Worm (Caenorhabditis elegans) whole organism, L2 larva: ENCODE measurements around the gene efr-3.

Source experiments
- C34F6.9 ChIP-seq: fragments of 150-350 bp; optimal IDR thresholded peaks from 2 replicates; lab custom pipeline; 2014; ENCODE audit warnings: missing biosample characterization, missing genetic modification characterization
- F13H6.1 ChIP-seq: sonication (generic microtip); optimal IDR thresholded peaks from 2 replicates; lab custom pipeline; 2016; ENCODE audit warnings: missing genetic modification characterization, missing compliant biosample characterization
- R02D3.7 ChIP-seq: fragments of 150-350 bp; optimal IDR thresholded peaks from 2 replicates; lab custom pipeline; 2014; ENCODE audit warnings: missing biosample characterization, missing genetic modification characterization
- Y55F3AM.14 ChIP-seq: fragments of 200-800 bp; sonication (Bioruptor generic); optimal IDR thresholded peaks from 2 replicates; lab custom pipeline; 2018; ENCODE audit warnings: mild to moderate bottlenecking, missing genetic modification characterization, missing compliant biosample characterization
- ZK546.5 ChIP-seq: sonication (generic microtip); optimal IDR thresholded peaks from 2 replicates; lab custom pipeline; 2017; ENCODE audit warnings: missing biosample characterization, missing genetic modification characterization
- alr-1 ChIP-seq: fragments of 150-350 bp; optimal IDR thresholded peaks from 2 replicates; lab custom pipeline; 2014; ENCODE audit warnings: missing biosample characterization, missing genetic modification characterization
- ceh-82 ChIP-seq: fragments of 150-350 bp; optimal IDR thresholded peaks from 2 replicates; lab custom pipeline; 2014; ENCODE audit warnings: missing biosample characterization, missing genetic modification characterization
- crh-2 ChIP-seq: sonication (generic microtip); optimal IDR thresholded peaks from 2 replicates; lab custom pipeline; 2017; ENCODE audit warnings: missing biosample characterization, missing genetic modification characterization
- dmd-4 ChIP-seq: sonication (generic microtip); optimal IDR thresholded peaks from 2 replicates; lab custom pipeline; 2017; ENCODE audit warnings: missing biosample characterization, missing genetic modification characterization
- elt-1 ChIP-seq: fragments of 150-350 bp; optimal IDR thresholded peaks from 2 replicates; lab custom pipeline; 2014; ENCODE audit warnings: missing biosample characterization, missing genetic modification characterization
- elt-3 ChIP-seq: sonication (generic microtip); optimal IDR thresholded peaks from 2 replicates; lab custom pipeline; 2017; ENCODE audit warnings: missing biosample characterization, missing genetic modification characterization
- fos-1 ChIP-seq: fragments of 150-350 bp; optimal IDR thresholded peaks from 2 replicates; lab custom pipeline; 2014; ENCODE audit warnings: missing biosample characterization, missing genetic modification characterization
- gmeb-1 ChIP-seq: fragments of 150-350 bp; optimal IDR thresholded peaks from 2 replicates; lab custom pipeline; 2014; ENCODE audit warnings: missing biosample characterization, missing genetic modification characterization
- lin-11 ChIP-seq: fragments of 150-350 bp; sonication (generic microtip); optimal IDR thresholded peaks from 2 replicates; lab custom pipeline; 2014; ENCODE audit warnings: missing biosample characterization, missing genetic modification characterization, inconsistent platforms, mixed read lengths
- lin-13 ChIP-seq: fragments of 150-350 bp; optimal IDR thresholded peaks from 2 replicates; lab custom pipeline; 2014; ENCODE audit warnings: missing biosample characterization, missing genetic modification reagents, missing genetic modification characterization
- lsy-2 ChIP-seq, 2 experiments: fragments of 150-350 bp in 1 of 2; sonication (generic microtip) in 1 of 2; optimal IDR thresholded peaks; 2 replicates each; lab custom pipeline; 2014 to 2017; ENCODE audit warnings: missing biosample characterization in 2 of 2, missing genetic modification characterization in 2 of 2
- mbf-1 ChIP-seq: sonication (generic microtip); optimal IDR thresholded peaks from 2 replicates; lab custom pipeline; 2017; ENCODE audit warnings: missing biosample characterization, missing genetic modification characterization
- nhr-10 ChIP-seq: sonication (generic microtip); optimal IDR thresholded peaks from 2 replicates; lab custom pipeline; 2017; ENCODE audit warnings: missing biosample characterization, missing genetic modification characterization
- nhr-12 ChIP-seq: fragments of 150-350 bp; optimal IDR thresholded peaks from 2 replicates; lab custom pipeline; 2014; ENCODE audit warnings: missing biosample characterization, missing genetic modification characterization
- nhr-23 ChIP-seq: fragments of 150-350 bp; optimal IDR thresholded peaks from 2 replicates; lab custom pipeline; 2014; ENCODE audit warnings: missing biosample characterization, missing genetic modification reagents, missing genetic modification characterization
- nhr-25 ChIP-seq: fragments of 150-350 bp; sonication (generic microtip); optimal IDR thresholded peaks from 3 replicates; lab custom pipeline; 2014; ENCODE audit warnings: missing biosample characterization, missing genetic modification characterization
- nhr-6 ChIP-seq: fragments of 150-350 bp; optimal IDR thresholded peaks from 2 replicates; lab custom pipeline; 2014; ENCODE audit warnings: missing biosample characterization, missing genetic modification characterization
- nhr-77 ChIP-seq: fragments of 150-350 bp; optimal IDR thresholded peaks from 2 replicates; lab custom pipeline; 2014; ENCODE audit warnings: missing biosample characterization, missing genetic modification characterization
- peb-1 ChIP-seq: fragments of 150-350 bp; optimal IDR thresholded peaks from 2 replicates; lab custom pipeline; 2014; ENCODE audit warnings: missing biosample characterization, missing genetic modification characterization
- sem-4 ChIP-seq: fragments of 150-350 bp; optimal IDR thresholded peaks from 2 replicates; lab custom pipeline; 2014; ENCODE audit warnings: missing biosample characterization, missing genetic modification reagents, missing genetic modification characterization
- skn-1 ChIP-seq: sonication (generic microtip); optimal IDR thresholded peaks from 2 replicates; lab custom pipeline; 2017; ENCODE audit warnings: missing biosample characterization, missing genetic modification characterization
- sma-3 ChIP-seq: sonication (generic microtip); optimal IDR thresholded peaks from 2 replicates; lab custom pipeline; 2016; ENCODE audit warnings: missing genetic modification reagents, missing genetic modification characterization, missing compliant biosample characterization
- sma-9 ChIP-seq, 2 experiments: fragments of 150-350 bp in 1 of 2; sonication (generic microtip) in 1 of 2; optimal IDR thresholded peaks; 2 replicates each; lab custom pipeline; 2014 to 2016; ENCODE audit warnings: missing genetic modification characterization in 2 of 2, mild to moderate bottlenecking in 1 of 2, missing biosample characterization in 1 of 2, missing compliant biosample characterization in 1 of 2, missing genetic modification reagents in 1 of 2, moderate library complexity in 1 of 2
- unc-55 ChIP-seq: fragments of 150-350 bp; sonication (generic microtip); optimal IDR thresholded peaks from 3 replicates; lab custom pipeline; 2014; ENCODE audit warnings: missing biosample characterization, missing genetic modification reagents, missing genetic modification characterization
- unc-62 ChIP-seq: fragments of 150-350 bp; optimal IDR thresholded peaks from 2 replicates; lab custom pipeline; 2014; ENCODE audit warnings: missing biosample characterization, missing genetic modification reagents, missing genetic modification characterization
- zag-1 ChIP-seq: fragments of 150-350 bp; optimal IDR thresholded peaks from 2 replicates; lab custom pipeline; 2014; ENCODE audit warnings: missing biosample characterization, missing genetic modification characterization
- ztf-4 ChIP-seq: fragments of 150-350 bp; optimal IDR thresholded peaks from 2 replicates; lab custom pipeline; 2014; ENCODE audit warnings: missing biosample characterization, missing genetic modification characterization

The efr-3 gene

DNA sequence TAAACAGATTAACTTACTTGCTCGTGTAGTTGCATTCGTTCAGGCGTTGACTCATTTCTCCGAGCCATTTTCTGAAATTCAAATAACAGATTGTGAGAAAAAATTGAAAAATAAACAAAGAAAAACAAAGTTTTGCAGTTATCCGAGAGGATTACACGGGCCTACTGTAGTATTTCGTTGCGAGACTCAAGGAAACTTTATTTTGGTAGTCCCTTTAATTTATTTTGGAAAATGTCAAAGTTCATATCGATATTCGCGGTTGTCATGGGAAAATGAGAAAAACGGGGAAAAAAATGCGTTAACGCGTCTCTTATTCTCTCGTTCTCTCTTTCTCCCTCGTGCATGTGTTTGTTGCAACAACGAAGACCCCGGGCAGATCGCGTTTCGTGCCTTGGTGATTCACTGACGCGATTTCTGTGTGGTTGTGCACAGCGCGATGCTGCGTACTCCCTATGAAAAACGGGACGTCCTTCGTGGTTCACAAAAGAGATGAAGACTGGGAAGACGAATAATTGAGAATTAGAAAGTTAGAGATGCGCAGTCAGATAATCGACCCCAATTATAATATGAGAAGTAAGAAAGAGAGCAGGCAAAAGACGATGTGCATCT is 10.4 kb upstream of the efr-3 start, which contains the start of gene set-4 (continued):
- TF ChIP-seq R02D3.7 (tag; lab: Kevin White, UChicago) (peak; percentile 50), dmd-4 (tag; lab: Kevin White, UChicago) (no peak), nhr-77 (tag; lab: Kevin White, UChicago) (peak; percentile 68), zag-1 (tag; lab: Kevin White, UChicago) (peak; percentile 72), unc-55 (GFP tag; lab: Kevin White, UChicago) (peak; percentile 96), F13H6.1 (peak; percentile 92), nhr-12 (tag; lab: Kevin White, UChicago) (no peak), unc-62 (peak; percentile 59), peb-1 (tag; lab: Kevin White, UChicago) (no peak), nhr-6 (tag; lab: Kevin White, UChicago) (peak; percentile 85), ceh-82 (tag; lab: Kevin White, UChicago) (peak; percentile 68)

DNA sequence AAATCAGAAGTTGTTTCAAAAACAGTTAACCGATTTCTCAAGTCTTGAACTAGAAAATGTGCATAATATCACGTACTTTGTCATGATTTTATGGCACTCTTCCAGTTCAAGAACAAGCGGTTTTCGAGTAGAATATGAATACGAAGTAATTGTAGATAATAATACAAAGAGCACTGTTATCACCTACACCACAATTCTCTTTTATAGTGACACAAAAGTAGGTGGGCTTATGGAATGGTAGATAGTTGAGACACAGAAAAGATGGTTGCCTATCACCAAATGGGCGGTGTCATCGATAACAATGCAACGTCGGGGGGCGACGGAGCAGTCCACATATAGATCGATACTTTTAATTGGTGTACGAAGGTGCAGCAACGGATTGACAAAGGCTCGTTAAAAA is 7.7 kb upstream of the efr-3 start:
- TF ChIP-seq skn-1 (tag; lab: Kevin White, UChicago), result peak; percentile 33
- TF ChIP-seq nhr-10 (tag; lab: Kevin White, UChicago), result no peak
- no peak for TF ChIP-seq R02D3.7 (tag; lab: Kevin White, UChicago)
- no peak for TF ChIP-seq nhr-23 (tag; lab: Kevin White, UChicago)
- TF ChIP-seq mbf-1 (tag; lab: Kevin White, UChicago), result no peak
- TF ChIP-seq sma-9 (GFP tag; optimal IDR thresholded peaks at IDR 0.05; lab: Kevin White, UChicago), result peak; percentile 17
- TF ChIP-seq sma-9 (tag; optimal IDR thresholded peaks at IDR 0.05; lab: Kevin White, UChicago), result no peak
- TF ChIP-seq gmeb-1 (tag; lab: Kevin White, UChicago), result peak; percentile 43
- TF ChIP-seq lin-13 (GFP tag; lab: Kevin White, UChicago), result no peak
- peak; percentile 95 for TF ChIP-seq fos-1 (tag; lab: Kevin White, UChicago)
- TF ChIP-seq C34F6.9 (tag; lab: Kevin White, UChicago), result no peak
- TF ChIP-seq alr-1 (tag; lab: Kevin White, UChicago), result no peak
- no peak for TF ChIP-seq peb-1 (tag; lab: Kevin White, UChicago)
- no peak for TF ChIP-seq ceh-82 (tag; lab: Kevin White, UChicago)
- no peak for TF ChIP-seq ZK546.5
- TF ChIP-seq crh-2, result peak; percentile 43
- TF ChIP-seq sem-4 (tag; lab: Kevin White, UChicago), result no peak
- TF ChIP-seq, all 48 proteins: peak for 5

DNA sequence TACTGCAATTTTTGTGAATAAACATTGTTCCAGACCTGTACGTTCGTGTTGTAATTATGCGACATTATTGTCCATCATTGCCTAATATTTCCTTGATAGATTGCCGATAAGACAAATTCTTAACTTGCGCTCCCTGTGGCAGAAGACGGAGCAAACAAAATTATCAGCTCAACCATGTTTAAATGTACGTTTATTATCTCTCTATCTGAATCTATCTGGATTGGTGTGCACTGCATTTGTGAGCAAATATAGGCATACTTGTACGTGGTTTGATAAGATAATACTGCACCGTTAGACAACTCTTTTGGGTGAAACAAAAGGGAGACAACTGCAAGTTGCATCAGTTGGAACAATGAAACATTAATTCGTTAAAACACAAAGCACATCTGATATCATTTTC is 6.4 kb upstream of the efr-3 start:
- peak; percentile 70 for TF ChIP-seq crh-2
- no peak for TF ChIP-seq elt-3
- peak; percentile 91 for TF ChIP-seq fos-1 (tag; lab: Kevin White, UChicago)
- TF ChIP-seq lin-13 (GFP tag; lab: Kevin White, UChicago), result no peak
- peak; percentile 67 for TF ChIP-seq sma-9 (GFP tag; optimal IDR thresholded peaks at IDR 0.05; lab: Kevin White, UChicago)
- TF ChIP-seq sma-9 (tag; optimal IDR thresholded peaks at IDR 0.05; lab: Kevin White, UChicago), result no peak
- TF ChIP-seq R02D3.7 (tag; lab: Kevin White, UChicago), result no peak
- peak; percentile 5 for TF ChIP-seq sma-3 (GFP tag; lab: Kevin White, UChicago)
- TF ChIP-seq F13H6.1, result peak; percentile 57
- peak; percentile 24 for TF ChIP-seq gmeb-1 (tag; lab: Kevin White, UChicago)
- TF ChIP-seq, all 48 proteins: peak for 6

DNA sequence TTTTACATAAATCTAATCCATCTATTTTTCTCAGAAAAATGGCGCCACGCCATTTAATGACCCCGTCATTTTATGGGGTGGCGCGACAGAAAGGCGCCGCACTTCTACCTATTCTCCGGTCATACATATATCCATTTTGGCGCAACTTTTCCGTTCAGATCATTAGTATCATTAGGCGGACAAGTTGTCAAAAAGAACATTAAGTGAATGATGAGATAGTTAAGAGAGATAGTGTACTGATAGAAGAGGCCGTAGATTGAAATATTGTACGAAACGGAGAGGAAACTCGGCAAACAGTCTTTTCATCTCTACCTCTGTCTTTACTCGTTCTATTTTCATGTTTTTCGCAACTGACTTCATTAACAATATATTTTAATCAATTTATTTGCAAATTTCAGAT is 3.1 kb upstream of the efr-3 start, which contains the start of gene sma-6:
sma-6 (plus strand) TSS at position 399 of the 400 bp plus-strand sequence.
- TF ChIP-seq nhr-25 (tag; lab: Kevin White, UChicago) (no peak), sma-3 (GFP tag; lab: Kevin White, UChicago) (peak; percentile 50), fos-1 (tag; lab: Kevin White, UChicago) (peak; percentile 32)

DNA sequence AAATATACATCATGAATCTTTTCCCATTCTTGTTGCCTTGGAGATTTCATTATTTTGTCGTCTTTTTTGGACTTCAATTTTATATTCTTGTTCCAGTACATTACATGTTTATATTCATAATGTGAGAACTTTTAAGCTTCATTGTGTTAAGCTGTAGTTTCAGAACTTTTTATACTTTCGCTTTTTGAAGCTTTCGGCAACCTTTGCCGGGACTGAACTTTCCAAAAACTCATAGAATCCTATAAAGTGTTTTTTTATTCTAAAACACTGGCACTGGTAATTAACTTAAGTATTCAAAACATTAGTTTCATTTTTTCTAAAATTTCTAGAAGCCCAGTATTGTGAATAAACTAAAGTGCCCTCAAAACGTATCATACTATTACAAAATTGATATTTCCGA is 2.0 kb upstream of the efr-3 start, which contains the start of gene C32D5.4:
C32D5.4 (minus strand) TSS at position 101 of the 400 bp plus-strand sequence.
- no peak for TF ChIP-seq Y55F3AM.14 (GFP tag; lab: Kevin White, UChicago)
- no peak for TF ChIP-seq C34F6.9 (tag; lab: Kevin White, UChicago)
- no peak for TF ChIP-seq crh-2
- TF ChIP-seq elt-1 (tag; lab: Kevin White, UChicago), result no peak
- no peak for TF ChIP-seq ceh-82 (tag; lab: Kevin White, UChicago)
- no peak for TF ChIP-seq R02D3.7 (tag; lab: Kevin White, UChicago)
- TF ChIP-seq, all 48 proteins: peak for 0

DNA sequence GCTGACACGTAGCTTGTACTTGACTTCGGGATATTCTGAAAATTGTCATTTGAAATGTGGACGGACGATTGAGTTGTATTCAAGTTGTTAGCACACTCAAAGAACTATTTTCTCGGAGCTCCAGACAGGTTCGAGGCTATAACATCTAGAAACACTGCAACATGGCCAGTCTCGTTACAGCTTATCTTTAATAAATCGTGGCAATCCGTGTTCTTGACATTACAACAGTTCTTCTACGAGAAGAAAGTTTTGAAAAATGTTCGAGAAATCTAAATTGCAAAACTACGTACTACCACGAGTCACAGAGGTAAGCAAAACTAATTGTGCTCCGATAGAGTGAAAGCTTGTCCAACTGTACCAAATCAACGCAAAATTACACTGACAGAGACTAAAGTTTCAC is 1.1 kb upstream of the efr-3 start:
- TF ChIP-seq unc-55 (GFP tag; lab: Kevin White, UChicago), result no peak
- no peak for TF ChIP-seq lin-11
- TF ChIP-seq ZK546.5, result no peak
- TF ChIP-seq dmd-4 (tag; lab: Kevin White, UChicago), result no peak
- no peak for TF ChIP-seq elt-1 (tag; lab: Kevin White, UChicago)
- no peak for TF ChIP-seq C34F6.9 (tag; lab: Kevin White, UChicago)
- no peak for TF ChIP-seq nhr-23 (tag; lab: Kevin White, UChicago)
- no peak for TF ChIP-seq F13H6.1
- no peak for TF ChIP-seq ztf-4 (tag; lab: Kevin White, UChicago)
- no peak for TF ChIP-seq R02D3.7 (tag; lab: Kevin White, UChicago)
- TF ChIP-seq lsy-2 (tag; optimal IDR thresholded peaks at IDR 0.05; lab: Kevin White, UChicago), result no peak
